Worm (Caenorhabditis elegans) whole organism, mixed stage, embryonic: ENCODE measurements around the gene dohh-1.

Experiments
- M03D4.4 ChIP-seq: sonication (generic microtip); optimal IDR thresholded peaks from 2 replicates; lab custom pipeline; 2017; ENCODE audit warnings: mild to moderate bottlenecking, missing genetic modification characterization, missing compliant biosample characterization
- bed-3 ChIP-seq: fragments of 200-800 bp; sonication (Bioruptor generic); optimal IDR thresholded peaks from 3 replicates; lab custom pipeline; 2018; ENCODE audit warnings: mild to moderate bottlenecking, missing genetic modification characterization, moderate library complexity, missing compliant biosample characterization
- blmp-1 ChIP-seq: fragments of 150-350 bp; optimal IDR thresholded peaks from 2 replicates; lab custom pipeline; 2014; ENCODE audit warnings: missing biosample characterization, missing genetic modification characterization
- ceh-39 ChIP-seq: fragments of 150-350 bp; optimal IDR thresholded peaks from 2 replicates; lab custom pipeline; 2014; ENCODE audit warnings: missing biosample characterization, missing genetic modification characterization
- ceh-43 ChIP-seq: fragments of 200-800 bp; sonication (Bioruptor generic); optimal IDR thresholded peaks from 2 replicates; lab custom pipeline; 2018; ENCODE audit warnings: mild to moderate bottlenecking, missing genetic modification characterization, moderate library complexity, missing compliant biosample characterization
- ces-1 ChIP-seq: fragments of 150-350 bp; optimal IDR thresholded peaks from 2 replicates; lab custom pipeline; 2014; ENCODE audit warnings: missing biosample characterization, missing genetic modification reagents, missing genetic modification characterization
- cnd-1 ChIP-seq: fragments of 200-800 bp; sonication (Bioruptor generic); optimal IDR thresholded peaks from 2 replicates; lab custom pipeline; 2018; ENCODE audit warnings: mild to moderate bottlenecking, missing genetic modification characterization, missing compliant biosample characterization
- drap-1 ChIP-seq: fragments of 200-800 bp; sonication (Bioruptor generic); optimal IDR thresholded peaks from 3 replicates; lab custom pipeline; 2018; ENCODE audit warnings: mild to moderate bottlenecking, missing genetic modification characterization, missing compliant biosample characterization
- elt-1 ChIP-seq: sonication (generic microtip); optimal IDR thresholded peaks from 2 replicates; lab custom pipeline; 2017; ENCODE audit warnings: missing genetic modification characterization, mild to moderate bottlenecking, missing compliant biosample characterization, antibody characterized with exemption, moderate library complexity, borderline replicate concordance; ENCODE audit not compliant: insufficient read depth
- flh-1 ChIP-seq: fragments of 200-800 bp; sonication (Bioruptor generic); optimal IDR thresholded peaks from 2 replicates; lab custom pipeline; 2018; ENCODE audit warnings: mild to moderate bottlenecking, missing genetic modification characterization, moderate library complexity, missing compliant biosample characterization
- ham-2 ChIP-seq: fragments of 200-800 bp; sonication (Bioruptor generic); optimal IDR thresholded peaks from 2 replicates; lab custom pipeline; 2018; ENCODE audit warnings: mild to moderate bottlenecking, missing genetic modification characterization, missing compliant biosample characterization
- lin-13 ChIP-seq: fragments of 150-350 bp; optimal IDR thresholded peaks from 2 replicates; lab custom pipeline; 2014; ENCODE audit warnings: missing biosample characterization, missing genetic modification characterization
- lin-32 ChIP-seq: fragments of 200-800 bp; sonication (Bioruptor generic); optimal IDR thresholded peaks from 2 replicates; lab custom pipeline; 2018; ENCODE audit warnings: mild to moderate bottlenecking, missing genetic modification characterization, missing compliant biosample characterization
- lsy-2 ChIP-seq: fragments of 150-350 bp; optimal IDR thresholded peaks from 2 replicates; lab custom pipeline; 2014; ENCODE audit warnings: missing biosample characterization, missing genetic modification characterization
- mab-5 ChIP-seq: fragments of 150-350 bp; optimal IDR thresholded peaks from 2 replicates; lab custom pipeline; 2014; ENCODE audit warnings: missing biosample characterization, missing genetic modification characterization
- mep-1 ChIP-seq: fragments of 150-350 bp; optimal IDR thresholded peaks from 2 replicates; lab custom pipeline; 2017; ENCODE audit warnings: missing biosample characterization, missing genetic modification reagents, missing genetic modification characterization, inconsistent platforms
- nhr-12 ChIP-seq: fragments of 150-350 bp; optimal IDR thresholded peaks from 2 replicates; lab custom pipeline; 2014; ENCODE audit warnings: missing biosample characterization, missing genetic modification characterization
- nhr-2 ChIP-seq: fragments of 150-350 bp; optimal IDR thresholded peaks from 2 replicates; lab custom pipeline; 2014; ENCODE audit warnings: missing biosample characterization, missing genetic modification characterization
- nhr-237 ChIP-seq: fragments of 150-350 bp; optimal IDR thresholded peaks from 2 replicates; lab custom pipeline; 2014; ENCODE audit warnings: missing biosample characterization, missing genetic modification characterization
- nhr-28 ChIP-seq: fragments of 150-350 bp; optimal IDR thresholded peaks from 2 replicates; lab custom pipeline; 2014; ENCODE audit warnings: missing biosample characterization, missing genetic modification characterization
- nhr-76 ChIP-seq: sonication (generic microtip); optimal IDR thresholded peaks from 2 replicates; lab custom pipeline; 2017; ENCODE audit warnings: missing biosample characterization, missing genetic modification characterization
- pha-4 ChIP-seq: fragments of 150-350 bp; optimal IDR thresholded peaks from 2 replicates; lab custom pipeline; 2018; ENCODE audit warnings: missing biosample characterization, missing genetic modification reagents, missing genetic modification characterization
- sem-2 ChIP-seq: fragments of 200-800 bp; sonication (Bioruptor generic); optimal IDR thresholded peaks from 2 replicates; lab custom pipeline; 2018; ENCODE audit warnings: mild to moderate bottlenecking, missing genetic modification characterization, missing compliant biosample characterization
- snpc-4 ChIP-seq: fragments of 150-350 bp; optimal IDR thresholded peaks from 2 replicates; lab custom pipeline; 2014; ENCODE audit warnings: missing biosample characterization, missing genetic modification characterization
- sptf-1 ChIP-seq: sonication (generic microtip); optimal IDR thresholded peaks from 2 replicates; lab custom pipeline; 2017; ENCODE audit warnings: mild to moderate bottlenecking, missing genetic modification characterization, moderate library complexity, missing compliant biosample characterization
- tbx-8 ChIP-seq: fragments of 200-800 bp; sonication (Bioruptor generic); optimal IDR thresholded peaks from 2 replicates; lab custom pipeline; 2018; ENCODE audit warnings: mild to moderate bottlenecking, missing genetic modification characterization, moderate library complexity, missing compliant biosample characterization
- unc-120 ChIP-seq: sonication (generic microtip); optimal IDR thresholded peaks from 2 replicates; lab custom pipeline; 2017; ENCODE audit warnings: missing genetic modification characterization, missing compliant biosample characterization; ENCODE audit not compliant: poor library complexity, severe bottlenecking
- unc-62 ChIP-seq: fragments of 150-350 bp; optimal IDR thresholded peaks from 2 replicates; lab custom pipeline; 2014; ENCODE audit warnings: missing biosample characterization, missing genetic modification reagents, missing genetic modification characterization
- zip-8 ChIP-seq: fragments of 150-350 bp; optimal IDR thresholded peaks from 2 replicates; lab custom pipeline; 2014; ENCODE audit warnings: missing biosample characterization, missing genetic modification characterization
- ztf-11 ChIP-seq: fragments of 150-350 bp; optimal IDR thresholded peaks from 2 replicates; lab custom pipeline; 2014; ENCODE audit warnings: missing biosample characterization, missing genetic modification characterization

dohh-1 gene

ce11 chrII:10612743-10613142 lies 33.0 kb downstream of the dohh-1 start, which contains the start of gene C14A4.12:
TSS of gene C14A4.12 (plus strand) at chrII:10613043.
- TF ChIP-seq pha-4 (tag; lab: Kevin White, UChicago) (peak; percentile 14), ces-1 (GFP tag; lab: Kevin White, UChicago) (no peak)
- TF ChIP-seq, all 35 proteins: peak for 1

ce11 chrII:10618157-10618556 lies 38.4 kb downstream of the dohh-1 start, which contains the start of gene C14A4.13:
TSS of gene C14A4.13 (plus strand) at chrII:10618457.
- TF ChIP-seq tbx-8 (GFP tag; lab: Kevin White, UChicago) (no peak), ces-1 (GFP tag; lab: Kevin White, UChicago) (no peak), cnd-1 (tag; lab: Kevin White, UChicago) (no peak), blmp-1 (tag; lab: Kevin White, UChicago) (no peak), elt-1 (tag; lab: Kevin White, UChicago) (no peak), lsy-2 (no peak), zip-8 (no peak), lin-32 (GFP tag; lab: Kevin White, UChicago) (no peak), mab-5 (tag; lab: Kevin White, UChicago) (no peak), nhr-12 (tag; lab: Kevin White, UChicago) (no peak), pha-4 (tag; lab: Kevin White, UChicago) (no peak), ztf-11 (tag; lab: Kevin White, UChicago) (no peak), snpc-4 (tag; lab: Kevin White, UChicago) (no peak), nhr-76 (tag; lab: Kevin White, UChicago) (no peak), sptf-1 (tag; lab: Kevin White, UChicago) (no peak), nhr-237 (tag; lab: Kevin White, UChicago) (no peak), ceh-43 (GFP tag; lab: Kevin White, UChicago) (no peak), flh-1 (GFP tag; lab: Kevin White, UChicago) (no peak), drap-1 (GFP tag; lab: Kevin White, UChicago) (no peak), mep-1 (tag; lab: Kevin White, UChicago) (no peak)

DNA sequence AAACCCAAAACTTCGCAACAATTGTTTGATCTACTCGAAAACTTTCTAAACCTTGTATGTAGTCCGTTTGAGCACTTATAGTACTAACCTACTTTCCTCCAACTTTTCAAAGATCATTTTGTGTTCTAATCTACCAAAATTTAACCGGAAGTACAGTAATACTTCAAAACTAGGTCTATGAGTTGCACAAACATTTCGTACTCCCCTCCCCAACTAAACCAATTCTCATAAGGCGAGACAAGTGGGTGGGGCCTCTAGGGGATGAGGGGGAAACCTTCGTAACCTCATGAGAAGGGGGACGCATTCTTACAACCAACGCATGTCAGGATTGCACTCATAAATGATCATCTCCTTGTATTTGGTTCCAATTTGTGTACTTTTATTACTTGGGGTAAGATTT lies 42.2 kb downstream of the dohh-1 start, which contains the start of gene cutl-9:
TSS of gene cutl-9 (plus strand) at position 301 of the 400 bp plus-strand sequence.
- no peak for TF ChIP-seq ceh-39 (tag; lab: Kevin White, UChicago)
- no peak for TF ChIP-seq lin-13 (tag; lab: Kevin White, UChicago)
- TF ChIP-seq unc-62 (GFP tag; lab: Kevin White, UChicago): no peak
- no peak for TF ChIP-seq ztf-11 (tag; lab: Kevin White, UChicago)
- TF ChIP-seq elt-1 (tag; lab: Kevin White, UChicago): no peak
- TF ChIP-seq mab-5 (tag; lab: Kevin White, UChicago): no peak
- TF ChIP-seq snpc-4 (tag; lab: Kevin White, UChicago): no peak
- TF ChIP-seq cnd-1 (tag; lab: Kevin White, UChicago): no peak
- TF ChIP-seq blmp-1 (tag; lab: Kevin White, UChicago): no peak

DNA sequence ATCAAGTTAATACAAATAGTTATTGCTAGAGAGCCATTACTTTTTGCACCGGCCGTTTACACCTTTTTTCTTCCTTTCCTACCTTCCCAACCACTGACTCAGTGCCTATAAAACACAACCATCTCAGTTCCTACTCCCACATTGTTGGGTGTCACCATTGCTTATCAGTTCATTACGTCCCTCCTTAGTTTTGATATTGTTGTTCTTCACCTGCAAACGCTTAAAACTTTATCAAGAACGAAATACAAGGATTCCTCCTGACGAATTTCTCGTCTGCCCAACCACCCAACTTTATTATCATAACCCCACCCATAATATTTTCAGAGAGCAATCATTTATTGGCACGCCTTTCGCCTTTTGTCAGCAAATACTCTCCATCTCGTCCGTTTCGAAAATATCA lies 47.3 kb downstream of the dohh-1 start:
- no peak for TF ChIP-seq lin-13 (tag; lab: Kevin White, UChicago)
- no peak for TF ChIP-seq blmp-1 (tag; lab: Kevin White, UChicago)
- no peak for TF ChIP-seq unc-120 (tag; lab: Kevin White, UChicago)
- no peak for TF ChIP-seq sem-2 (GFP tag; lab: Kevin White, UChicago)
- TF ChIP-seq nhr-12 (tag; lab: Kevin White, UChicago): no peak
- no peak for TF ChIP-seq nhr-76 (tag; lab: Kevin White, UChicago)
- no peak for TF ChIP-seq snpc-4 (tag; lab: Kevin White, UChicago)
- no peak for TF ChIP-seq nhr-2 (tag; lab: Kevin White, UChicago)
- no peak for TF ChIP-seq lsy-2
- TF ChIP-seq ztf-11 (tag; lab: Kevin White, UChicago): no peak
- no peak for TF ChIP-seq M03D4.4
- TF ChIP-seq elt-1 (tag; lab: Kevin White, UChicago): no peak
- TF ChIP-seq ceh-43 (GFP tag; lab: Kevin White, UChicago): no peak
- TF ChIP-seq mab-5 (tag; lab: Kevin White, UChicago): no peak
- TF ChIP-seq unc-62 (GFP tag; lab: Kevin White, UChicago): no peak
- TF ChIP-seq lin-32 (GFP tag; lab: Kevin White, UChicago): no peak

DNA sequence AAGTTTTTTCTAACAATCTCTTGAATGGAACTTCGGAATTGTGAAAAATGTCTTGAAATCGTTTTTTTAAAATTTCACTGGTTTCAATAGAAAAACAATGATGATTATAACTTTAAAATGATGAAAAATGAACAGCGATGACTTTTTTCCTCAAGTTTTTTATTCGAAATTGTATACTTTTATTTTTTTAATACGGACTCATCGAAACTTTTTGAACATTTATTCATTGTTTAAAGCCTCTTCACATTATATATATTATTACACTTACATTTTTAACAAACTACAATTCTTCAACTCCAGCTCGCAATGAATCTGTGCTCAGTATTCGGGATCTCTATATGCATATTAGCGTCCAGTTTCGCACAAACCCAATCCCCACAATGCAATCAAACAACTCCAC lies 48.2 kb downstream of the dohh-1 start, which contains the start of gene M28.8:
TSS of gene M28.8 (plus strand) at position 301 of the 400 bp plus-strand sequence.
- TF ChIP-seq M03D4.4: no peak
- TF ChIP-seq nhr-12 (tag; lab: Kevin White, UChicago): no peak
- TF ChIP-seq ceh-39 (tag; lab: Kevin White, UChicago): no peak
- TF ChIP-seq nhr-28 (tag; lab: Kevin White, UChicago): no peak
- TF ChIP-seq bed-3 (GFP tag; lab: Kevin White, UChicago): no peak
- TF ChIP-seq lsy-2: no peak
- no peak for TF ChIP-seq drap-1 (GFP tag; lab: Kevin White, UChicago)
- TF ChIP-seq snpc-4 (tag; lab: Kevin White, UChicago): no peak
- no peak for TF ChIP-seq unc-120 (tag; lab: Kevin White, UChicago)
- no peak for TF ChIP-seq ham-2 (GFP tag; lab: Kevin White, UChicago)
- no peak for TF ChIP-seq nhr-2 (tag; lab: Kevin White, UChicago)
- TF ChIP-seq mep-1 (tag; lab: Kevin White, UChicago): no peak
- no peak for TF ChIP-seq nhr-237 (tag; lab: Kevin White, UChicago)
